Fruit fly (Drosophila melanogaster): ENCODE results near the gene Arpc3B.

Gene Arpc3B

DNA sequence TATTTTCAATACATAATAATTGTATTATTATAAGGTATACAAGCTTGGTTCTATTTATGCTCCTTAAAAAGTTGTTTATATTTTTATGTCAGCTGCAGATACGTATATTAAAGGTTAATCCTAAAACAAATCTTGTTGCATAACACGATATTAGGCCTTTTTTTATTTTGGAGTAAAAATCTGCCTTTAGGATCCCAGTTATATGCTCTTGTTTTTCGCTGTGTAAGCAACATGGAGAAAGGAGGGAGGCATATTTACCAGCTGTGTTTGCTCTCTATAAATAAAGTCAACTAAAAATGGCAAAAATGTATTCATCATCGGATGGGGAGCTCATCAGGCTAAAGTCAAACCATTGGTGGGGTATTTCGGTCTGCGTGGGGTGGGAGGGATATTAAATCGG, 15.9 kb upstream of the Arpc3B start (continued):
- TF ChIP-seq pita (GFP tag; optimal IDR thresholded peaks at IDR 0.05) (no peak), CG13296 (GFP tag; optimal IDR thresholded peaks at IDR 0.05) (no peak), kah (GFP tag; optimal IDR thresholded peaks at IDR 0.05) (no peak), CG7928 (GFP tag; optimal IDR thresholded peaks at IDR 0.05) (no peak), Hr3 (GFP tag; optimal IDR thresholded peaks at IDR 0.05) (peak; percentile 4), BtbVII (GFP tag; optimal IDR thresholded peaks at IDR 0.05) (no peak), CG2116 (GFP tag; optimal IDR thresholded peaks at IDR 0.05) (no peak), chn (GFP tag; optimal IDR thresholded peaks at IDR 0.05) (no peak), CG13894 (tag; optimal IDR thresholded peaks at IDR 0.05) (no peak), CG12659 (GFP tag; optimal IDR thresholded peaks at IDR 0.05) (peak; percentile 10), CG16813 (GFP tag; IDR thresholded peaks at IDR 0.05; ENCODE audit: partially characterized antibody) (no peak), ap (GFP tag; IDR thresholded peaks at IDR 0.05) (no peak), H15 (GFP tag; IDR thresholded peaks at IDR 0.05) (no peak), sd (tag; optimal IDR thresholded peaks at IDR 0.05) (no peak), zen (tag; optimal IDR thresholded peaks at IDR 0.05) (no peak), CG16815 (GFP tag; optimal IDR thresholded peaks at IDR 0.05) (no peak), CG4707 (GFP tag; optimal IDR thresholded peaks at IDR 0.05) (no peak), CG2120 (GFP tag; optimal IDR thresholded peaks at IDR 0.05) (no peak), Spps (tag; optimal IDR thresholded peaks at IDR 0.05) (no peak), Deaf1 (tag; optimal IDR thresholded peaks at IDR 0.05) (no peak), Doc3 (GFP tag; IDR thresholded peaks at IDR 0.05; ENCODE audit: partially characterized antibody) (no peak), CG5180 (GFP tag; optimal IDR thresholded peaks at IDR 0.05) (no peak), twi (tag; optimal IDR thresholded peaks at IDR 0.05) (peak; percentile 0), CG9437 (GFP tag; optimal IDR thresholded peaks at IDR 0.05) (peak; percentile 25), CG4617 (GFP tag; optimal IDR thresholded peaks at IDR 0.05; ENCODE audit: borderline replicate concordance) (no peak), Abd-B (GFP tag; optimal IDR thresholded peaks at IDR 0.05) (no peak), HLHmδ (GFP tag; optimal IDR thresholded peaks at IDR 0.05) (no peak), corto (GFP tag; optimal IDR thresholded peaks at IDR 0.05) (no peak), lmd (GFP tag; IDR thresholded peaks at IDR 0.05) (no peak), CG17361 (GFP tag; IDR thresholded peaks at IDR 0.05) (peak; percentile 55), CG11504 (tag; optimal IDR thresholded peaks at IDR 0.05) (peak; percentile 49), CG10654 (GFP tag; optimal IDR thresholded peaks at IDR 0.05) (no peak), MTF-1 (GFP tag; optimal IDR thresholded peaks at IDR 0.05; ENCODE audit: borderline replicate concordance) (no peak), pnt (GFP tag; optimal IDR thresholded peaks at IDR 0.05) (no peak), crc (GFP tag; optimal IDR thresholded peaks at IDR 0.05) (no peak), Mes4 (GFP tag; optimal IDR thresholded peaks at IDR 0.05) (no peak), odd (GFP tag; optimal IDR thresholded peaks at IDR 0.05) (no peak), slp2 (GFP tag; optimal IDR thresholded peaks at IDR 0.05) (no peak), pan (optimal IDR thresholded peaks at IDR 0.05) (no peak), pan (GFP tag; optimal IDR thresholded peaks at IDR 0.05 in 1 of 2, IDR thresholded peaks at IDR 0.05 in 1 of 2) (no peak), gce (GFP tag; IDR thresholded peaks at IDR 0.05) (no peak), NFAT (GFP tag; IDR thresholded peaks at IDR 0.05) (no peak), dmrt11E (tag; optimal IDR thresholded peaks at IDR 0.05) (peak; percentile 37), repo (GFP tag; optimal IDR thresholded peaks at IDR 0.05) (no peak), prd (optimal IDR thresholded peaks at IDR 0.05) (no peak), prd (GFP tag; IDR thresholded peaks at IDR 0.05) (no peak), tx (GFP tag; optimal IDR thresholded peaks at IDR 0.05) (no peak), pfk (GFP tag; optimal IDR thresholded peaks at IDR 0.05) (no peak), Bdp1 (GFP tag; optimal IDR thresholded peaks at IDR 0.05) (no peak), HHEX (GFP tag; optimal IDR thresholded peaks at IDR 0.05) (peak; percentile 38), Stat92E (GFP tag; optimal IDR thresholded peaks at IDR 0.05) (no peak)

All from whole organism, embryonic.